Fruit fly (Drosophila melanogaster) whole organism, embryonic: ENCODE results near the gene Surf1.
A peak's percentile ranks its signal among the peaks of the same experiment; 100 is the strongest.

Source experiments
- Ada2b ChIP-seq: fragments of 200-800 bp; sonication (Bioruptor generic); IDR thresholded peaks from 2 replicates; pipeline ENCODE4 v1.3.6; 2022; ENCODE audit warnings: missing biosample characterization, missing genetic modification characterization
- CG10209 ChIP-seq: fragments of 200-800 bp; sonication (Bioruptor generic); optimal IDR thresholded peaks from 3 replicates; lab custom pipeline; 2017; ENCODE audit warnings: missing biosample characterization, mild to moderate bottlenecking, missing genetic modification characterization, missing genetic modification reagents
- CG11093 ChIP-seq: fragments of 200-800 bp; sonication (Bioruptor generic); IDR thresholded peaks from 3 replicates; pipeline ENCODE4 v1.3.6; 2022; ENCODE audit warnings: missing biosample characterization, missing genetic modification characterization
- CG11695 ChIP-seq: fragments of 200-800 bp; sonication (Bioruptor generic); IDR thresholded peaks from 3 replicates; pipeline ENCODE4 v1.3.6; 2022; ENCODE audit warnings: missing biosample characterization, missing genetic modification characterization
- CG11723 ChIP-seq: fragments of 200-800 bp; sonication (Bioruptor generic); optimal IDR thresholded peaks from 2 replicates; lab custom pipeline; 2017; ENCODE audit warnings: missing biosample characterization, mild to moderate bottlenecking, missing genetic modification characterization
- CG1233 ChIP-seq: fragments of 200-800 bp; sonication (Bioruptor generic); optimal IDR thresholded peaks from 4 replicates; lab custom pipeline; 2018; ENCODE audit warnings: missing biosample characterization, mild to moderate bottlenecking, missing genetic modification characterization
- CG12391 ChIP-seq: fragments of 200-800 bp; sonication (Bioruptor generic); optimal IDR thresholded peaks from 3 replicates; lab custom pipeline; 2018; ENCODE audit warnings: missing biosample characterization, mild to moderate bottlenecking, missing genetic modification characterization, moderate library complexity
- CG12769 ChIP-seq: fragments of 200-800 bp; sonication (Bioruptor generic); optimal IDR thresholded peaks from 2 replicates; lab custom pipeline; 2019; ENCODE audit warnings: missing biosample characterization, mild to moderate bottlenecking, missing genetic modification characterization, moderate library complexity
- CG13424 ChIP-seq: fragments of 200-800 bp; sonication (Bioruptor generic); optimal IDR thresholded peaks from 2 replicates; lab custom pipeline; 2019; ENCODE audit warnings: missing biosample characterization, mild to moderate bottlenecking, missing genetic modification characterization, moderate library complexity
- CG14667 ChIP-seq: fragments of 200-800 bp; sonication (Bioruptor generic); IDR thresholded peaks from 2 replicates; pipeline ENCODE4 v1.3.6; 2022; ENCODE audit warnings: missing biosample characterization, missing genetic modification characterization
- CG15011 ChIP-seq: fragments of 200-800 bp; sonication (Bioruptor generic); optimal IDR thresholded peaks from 3 replicates; lab custom pipeline; 2018; ENCODE audit warnings: missing biosample characterization, mild to moderate bottlenecking, missing genetic modification characterization
- CG15269 ChIP-seq: fragments of 200-800 bp; sonication (Bioruptor generic); optimal IDR thresholded peaks from 2 replicates; lab custom pipeline; 2018; ENCODE audit warnings: missing biosample characterization, mild to moderate bottlenecking, missing genetic modification characterization, moderate library complexity
- CG1603 ChIP-seq: fragments of 200-800 bp; sonication (Bioruptor generic); optimal IDR thresholded peaks from 2 replicates; lab custom pipeline; 2019; ENCODE audit warnings: missing biosample characterization, mild to moderate bottlenecking, missing genetic modification characterization, moderate library complexity
- CG18262 ChIP-seq: fragments of 200-800 bp; optimal IDR thresholded peaks from 3 replicates; lab custom pipeline; 2019; ENCODE audit warnings: missing biosample characterization, mild to moderate bottlenecking, missing genetic modification characterization, moderate library complexity
- CG2116 ChIP-seq: fragments of 200-800 bp; sonication (Bioruptor generic); optimal IDR thresholded peaks from 3 replicates; lab custom pipeline; 2018; ENCODE audit warnings: missing biosample characterization, mild to moderate bottlenecking, missing genetic modification characterization
- CG2678 ChIP-seq: fragments of 200-800 bp; sonication (Bioruptor generic); optimal IDR thresholded peaks from 3 replicates; lab custom pipeline; 2019; ENCODE audit warnings: missing biosample characterization, mild to moderate bottlenecking, missing genetic modification characterization, moderate library complexity
- CG6854 ChIP-seq: fragments of 200-800 bp; sonication (Bioruptor generic); optimal IDR thresholded peaks from 3 replicates; lab custom pipeline; 2017; ENCODE audit warnings: missing biosample characterization, mild to moderate bottlenecking, missing genetic modification characterization
- CoRest ChIP-seq: fragments of 200-800 bp; sonication (Bioruptor generic); optimal IDR thresholded peaks from 3 replicates; lab custom pipeline; 2018; ENCODE audit warnings: missing biosample characterization, mild to moderate bottlenecking, missing genetic modification characterization, moderate library complexity
- Deaf1 ChIP-seq: fragments of 200-800 bp; optimal IDR thresholded peaks from 3 replicates; lab custom pipeline; 2019; ENCODE audit warnings: missing biosample characterization, mild to moderate bottlenecking, missing genetic modification characterization, moderate library complexity
- Drgx ChIP-seq: fragments of 200-800 bp; sonication (Bioruptor generic); IDR thresholded peaks from 2 replicates; pipeline ENCODE4 v1.3.6; 2022; ENCODE audit warnings: missing biosample characterization, missing genetic modification characterization
- Eip74EF ChIP-seq, 2 experiments: fragments of 200-800 bp in 1 of 2; fragments of >200 bp in 1 of 2; sonication (Bioruptor generic) in 1 of 2; optimal IDR thresholded peaks; 2 replicates each; lab custom pipeline; 2017 to 2019; ENCODE audit warnings: missing biosample characterization in 2 of 2, missing genetic modification characterization in 2 of 2, mild to moderate bottlenecking in 1 of 2, moderate library complexity in 1 of 2
- Fer1 ChIP-seq: fragments of 200-800 bp; sonication (Bioruptor generic); optimal IDR thresholded peaks from 2 replicates; lab custom pipeline; 2017; ENCODE audit warnings: missing biosample characterization, mild to moderate bottlenecking, missing genetic modification characterization
- Hr51 ChIP-seq, 2 experiments: fragments of 200-800 bp; sonication (Bioruptor generic); optimal IDR thresholded peaks; 2 replicates in 1 of 2; 3 replicates in 1 of 2; lab custom pipeline; 2016 to 2018; ENCODE audit warnings: missing biosample characterization in 2 of 2, missing genetic modification characterization in 2 of 2, mild to moderate bottlenecking in 1 of 2, moderate library complexity in 1 of 2
- Med ChIP-seq: fragments of 200-800 bp; sonication (Bioruptor generic); peaks from one replicate; lab custom pipeline; 2016; ENCODE audit warnings: missing biosample characterization, missing genetic modification characterization, mild to moderate bottlenecking, inconsistent platforms, moderate library complexity
- NC2α ChIP-seq: fragments of 200-800 bp; sonication (Bioruptor generic); optimal IDR thresholded peaks from 2 replicates; lab custom pipeline; 2016; ENCODE audit warnings: missing biosample characterization, missing genetic modification characterization
- Oli ChIP-seq: fragments of 200-800 bp; sonication (Bioruptor generic); optimal IDR thresholded peaks from 2 replicates; lab custom pipeline; 2018; ENCODE audit warnings: missing biosample characterization, mild to moderate bottlenecking, missing genetic modification characterization, moderate library complexity
- PHDP ChIP-seq: fragments of 200-800 bp; sonication (Bioruptor generic); optimal IDR thresholded peaks from 3 replicates; lab custom pipeline; 2018; ENCODE audit warnings: missing biosample characterization, mild to moderate bottlenecking, missing genetic modification characterization, moderate library complexity
- Side ChIP-seq: fragments of 200-800 bp; sonication (Bioruptor generic); optimal IDR thresholded peaks from 2 replicates; lab custom pipeline; 2016; ENCODE audit warnings: missing biosample characterization, missing genetic modification characterization
- Tbp ChIP-seq: fragments of >200 bp; optimal IDR thresholded peaks from 2 replicates; lab custom pipeline; 2018; ENCODE audit warnings: missing biosample characterization, missing genetic modification characterization
- ato ChIP-seq: fragments of 200-800 bp; sonication (Bioruptor generic); IDR thresholded peaks from 2 replicates; pipeline ENCODE4 v1.3.6; 2022; ENCODE audit warnings: missing biosample characterization, missing genetic modification characterization; ENCODE audit not compliant: partially characterized antibody
- bcd ChIP-seq: fragments of 200-800 bp; sonication (Bioruptor generic); optimal IDR thresholded peaks from 2 replicates; lab custom pipeline; 2017; ENCODE audit warnings: missing biosample characterization, mild to moderate bottlenecking, missing genetic modification characterization
- esg ChIP-seq: fragments of 200-800 bp; sonication (Bioruptor generic); conservative IDR thresholded peaks from 2 replicates; pipeline ENCODE4 v1.3.6; 2022; ENCODE audit warnings: missing biosample characterization, missing genetic modification characterization
- fd64A ChIP-seq: fragments of 200-800 bp; sonication (Bioruptor generic); optimal IDR thresholded peaks from 3 replicates; lab custom pipeline; 2018; ENCODE audit warnings: missing biosample characterization, mild to moderate bottlenecking, missing genetic modification characterization
- fd96Cb ChIP-seq: fragments of 200-800 bp; sonication (Bioruptor generic); optimal IDR thresholded peaks from 2 replicates; lab custom pipeline; 2018; ENCODE audit warnings: missing biosample characterization, mild to moderate bottlenecking, missing genetic modification characterization, moderate library complexity
- gem ChIP-seq: fragments of 200-800 bp; sonication (Bioruptor generic); optimal IDR thresholded peaks from 2 replicates; lab custom pipeline; 2019; ENCODE audit warnings: missing biosample characterization, mild to moderate bottlenecking, missing genetic modification characterization, moderate library complexity
- gro ChIP-seq: fragments of 200-800 bp; sonication (Bioruptor generic); optimal IDR thresholded peaks from 2 replicates; lab custom pipeline; 2016; ENCODE audit warnings: missing biosample characterization, missing genetic modification characterization
- ind ChIP-seq: fragments of 200-800 bp; sonication (Bioruptor generic); optimal IDR thresholded peaks from 3 replicates; lab custom pipeline; 2016; ENCODE audit warnings: missing biosample characterization, missing genetic modification characterization
- insv ChIP-seq, 2 experiments: fragments of 200-800 bp; sonication (Bioruptor generic); optimal IDR thresholded peaks; 3 replicates each; lab custom pipeline; 2016 to 2018; ENCODE audit warnings: missing biosample characterization in 2 of 2, missing genetic modification characterization in 2 of 2
- lab ChIP-seq: fragments of 200-800 bp; sonication (Bioruptor generic); optimal IDR thresholded peaks from 3 replicates; lab custom pipeline; 2017; ENCODE audit warnings: missing biosample characterization, missing genetic modification characterization, mild to moderate bottlenecking, moderate library complexity, missing genetic modification reagents
- lmd ChIP-seq: fragments of 200-800 bp; sonication (Bioruptor generic); IDR thresholded peaks from 2 replicates; pipeline ENCODE4 v1.3.6; 2022; ENCODE audit warnings: missing biosample characterization, missing genetic modification characterization
- nmo ChIP-seq: fragments of 200-800 bp; sonication (Bioruptor generic); optimal IDR thresholded peaks from 2 replicates; lab custom pipeline; 2018; ENCODE audit warnings: missing biosample characterization, mild to moderate bottlenecking, missing genetic modification characterization, moderate library complexity
- otp ChIP-seq: fragments of 200-800 bp; sonication (Bioruptor generic); IDR thresholded peaks from 3 replicates; pipeline ENCODE4, ENCODE4 v1.3.6; 2022; ENCODE audit warnings: missing biosample characterization, missing genetic modification characterization
- sens ChIP-seq: fragments of 200-800 bp; sonication (Bioruptor generic); peaks from one replicate; lab custom pipeline; 2016; ENCODE audit warnings: missing biosample characterization, missing genetic modification characterization
- trh ChIP-seq: fragments of 200-800 bp; sonication (Bioruptor generic); optimal IDR thresholded peaks from 2 replicates; lab custom pipeline; 2016; ENCODE audit warnings: missing biosample characterization, missing genetic modification characterization

Surf1 gene

dm6 chr3L:6996907-6997306, 38.8 kb downstream of the Surf1 start (continued):
- TF ChIP-seq ind (GFP tag; lab: Kevin White, UChicago) (peak; percentile 14), gem (peak; percentile 41), Ada2b (GFP tag; lab: Robert Waterston, UW) (0 out of 2 replicates have a peak, but pooled peaks have one; percentile 12), CG2116 (no peak), CG2678 (peak; percentile 49), gro (GFP tag; lab: Kevin White, UChicago) (no peak), Tbp (GFP tag; lab: Kevin White, UChicago) (no peak), CG11723 (no peak), CG11093 (GFP tag; lab: Robert Waterston, UW) (0 out of 3 replicates have a peak, but pooled peaks have one; percentile 35), bcd (GFP tag; lab: Kevin White, UChicago) (peak; percentile 16), otp (0 out of 3 replicates have a peak, but pooled peaks have one; percentile 21), CG12391 (tag; lab: Kevin White, UChicago) (peak; percentile 16), CG1233 (no peak), CG18262 (tag; lab: Kevin White, UChicago) (no peak), insv (GFP tag; optimal IDR thresholded peaks at IDR 0.05; lab: Kevin White, UChicago) (no peak), lab (GFP tag; lab: Kevin White, UChicago) (peak; percentile 21), Drgx (GFP tag; lab: Robert Waterston, UW) (peak; percentile 65), lmd (GFP tag; lab: Robert Waterston, UW) (peak; percentile 8; the same call in 1 of the 2 replicates), CG12769 (tag; lab: Kevin White, UChicago) (no peak), Med (GFP tag; lab: Kevin White, UChicago) (peak; percentile 64), CoRest (tag; lab: Kevin White, UChicago) (peak; percentile 43), PHDP (tag; lab: Kevin White, UChicago) (peak; percentile 27), Eip74EF (GFP tag; optimal IDR thresholded peaks at IDR 0.05; lab: Kevin White, UChicago) (no peak), Oli (tag; lab: Kevin White, UChicago) (peak; percentile 34), trh (GFP tag; lab: Kevin White, UChicago) (no peak), NC2α (no peak), CG6854 (GFP tag; lab: Kevin White, UChicago) (no peak), esg (GFP tag; lab: Robert Waterston, UW) (0 out of 2 replicates have a peak, but pooled peaks have one; percentile 15), sens (peak; percentile 80), CG15269 (tag; lab: Kevin White, UChicago) (peak; percentile 26), CG1603 (tag; lab: Kevin White, UChicago) (peak; percentile 17), CG13424 (peak; percentile 28), Hr51 (GFP tag; optimal IDR thresholded peaks at IDR 0.05; lab: Kevin White, UChicago) (peak in 1 of 2 experiments; percentile 51), CG14667 (GFP tag; lab: Robert Waterston, UW) (no peak), nmo (GFP tag; lab: Kevin White, UChicago) (peak; percentile 20), fd96Cb (tag; lab: Kevin White, UChicago) (peak; percentile 38), Fer1 (peak; percentile 14), CG15011 (GFP tag; lab: Kevin White, UChicago) (no peak), CG11695 (GFP tag; lab: Robert Waterston, UW) (peak; percentile 44; the same call in 1 of the 3 replicates), ato (GFP tag; lab: Robert Waterston, UW) (no peak), CG10209 (peak; percentile 7), Side (no peak), fd64A (GFP tag; lab: Kevin White, UChicago) (no peak), Deaf1 (no peak)
